Fruit fly (Drosophila melanogaster) whole organism, embryonic: ENCODE measurements around the gene CG43339.
A peak's percentile ranks its signal among the peaks of the same experiment; 100 is the strongest.

ENCODE experiments used
- Ada2b ChIP-seq: fragments of 200-800 bp; sonication (Bioruptor generic); IDR thresholded peaks from 2 replicates; pipeline ENCODE4 v1.3.6; 2022; ENCODE audit warnings: missing biosample characterization, missing genetic modification characterization
- CG10321 ChIP-seq: fragments of 200-800 bp; sonication (Bioruptor generic); IDR thresholded peaks from 2 replicates; pipeline ENCODE4 v1.3.6; 2022; ENCODE audit warnings: missing biosample characterization, missing genetic modification characterization
- CG10959 ChIP-seq: fragments of 200-800 bp; sonication (Bioruptor generic); IDR thresholded peaks from 2 replicates; pipeline ENCODE4 v1.3.6; 2022; ENCODE audit warnings: missing biosample characterization, missing genetic modification characterization
- CG12071 ChIP-seq: fragments of 200-800 bp; sonication (Bioruptor generic); optimal IDR thresholded peaks from 3 replicates; lab custom pipeline; 2018; ENCODE audit warnings: missing biosample characterization, mild to moderate bottlenecking, missing genetic modification characterization
- CG12236 ChIP-seq: fragments of 200-800 bp; sonication (Bioruptor generic); optimal IDR thresholded peaks from 2 replicates; lab custom pipeline; 2016; ENCODE audit warnings: missing biosample characterization, missing genetic modification characterization
- CG13424 ChIP-seq: fragments of 200-800 bp; sonication (Bioruptor generic); optimal IDR thresholded peaks from 2 replicates; lab custom pipeline; 2019; ENCODE audit warnings: missing biosample characterization, mild to moderate bottlenecking, missing genetic modification characterization, moderate library complexity
- CG13624 ChIP-seq: fragments of 200-800 bp; sonication (Bioruptor generic); optimal IDR thresholded peaks from 2 replicates; lab custom pipeline; 2016; ENCODE audit warnings: missing biosample characterization, missing genetic modification characterization
- CG15269 ChIP-seq: fragments of 200-800 bp; sonication (Bioruptor generic); optimal IDR thresholded peaks from 2 replicates; lab custom pipeline; 2018; ENCODE audit warnings: missing biosample characterization, mild to moderate bottlenecking, missing genetic modification characterization, moderate library complexity
- CG17568 ChIP-seq: fragments of 200-800 bp; sonication (Bioruptor generic); optimal IDR thresholded peaks from 2 replicates; lab custom pipeline; 2018; ENCODE audit warnings: missing biosample characterization, mild to moderate bottlenecking, missing genetic modification characterization, moderate library complexity
- CG18262 ChIP-seq: fragments of 200-800 bp; optimal IDR thresholded peaks from 3 replicates; lab custom pipeline; 2019; ENCODE audit warnings: missing biosample characterization, mild to moderate bottlenecking, missing genetic modification characterization, moderate library complexity
- CG2202 ChIP-seq: fragments of 200-800 bp; sonication (Bioruptor generic); optimal IDR thresholded peaks from 2 replicates; lab custom pipeline; 2018; ENCODE audit warnings: missing biosample characterization, mild to moderate bottlenecking, missing genetic modification characterization
- CG3163 ChIP-seq: fragments of 200-800 bp; sonication (Bioruptor generic); optimal IDR thresholded peaks from 3 replicates; lab custom pipeline; 2016; ENCODE audit warnings: missing biosample characterization, missing genetic modification characterization
- CG34224 ChIP-seq: fragments of 200-800 bp; sonication (Bioruptor generic); IDR thresholded peaks from 3 replicates; pipeline ENCODE4 v1.3.6; 2022; ENCODE audit warnings: missing biosample characterization, missing genetic modification characterization; ENCODE audit not compliant: partially characterized antibody
- CG34376 ChIP-seq: fragments of 200-800 bp; sonication (Bioruptor generic); optimal IDR thresholded peaks from 2 replicates; lab custom pipeline; 2018; ENCODE audit warnings: missing biosample characterization, mild to moderate bottlenecking, missing genetic modification characterization
- CG4404 ChIP-seq: fragments of 200-800 bp; sonication (Bioruptor generic); IDR thresholded peaks from 2 replicates; pipeline ENCODE4 v1.3.6; 2022; ENCODE audit warnings: missing biosample characterization, missing genetic modification characterization
- CG4424 ChIP-seq: fragments of 200-800 bp; sonication (Bioruptor generic); optimal IDR thresholded peaks from 3 replicates; lab custom pipeline; 2016; ENCODE audit warnings: missing biosample characterization, missing genetic modification characterization
- CG6175 ChIP-seq: fragments of 200-800 bp; sonication (Bioruptor generic); IDR thresholded peaks from 3 replicates; pipeline ENCODE4 v1.3.6; 2022; ENCODE audit warnings: missing biosample characterization, missing genetic modification characterization
- CG8765 ChIP-seq: fragments of 200-800 bp; sonication (Bioruptor generic); IDR thresholded peaks from 2 replicates; pipeline ENCODE4 v1.3.6; 2022; ENCODE audit warnings: missing biosample characterization, missing genetic modification characterization
- CG9797 ChIP-seq: fragments of 200-800 bp; sonication (Bioruptor generic); optimal IDR thresholded peaks from 3 replicates; lab custom pipeline; 2018; ENCODE audit warnings: missing biosample characterization, mild to moderate bottlenecking, missing genetic modification characterization
- CG9932 ChIP-seq: fragments of 200-800 bp; sonication (Bioruptor generic); IDR thresholded peaks from 2 replicates; pipeline ENCODE4 v1.3.6; 2022; ENCODE audit warnings: missing biosample characterization, missing genetic modification characterization
- D19B ChIP-seq: fragments of 200-800 bp; sonication (Bioruptor generic); optimal IDR thresholded peaks from 2 replicates; lab custom pipeline; 2017; ENCODE audit warnings: missing biosample characterization, mild to moderate bottlenecking, missing genetic modification characterization
- Dek ChIP-seq: fragments of 200-800 bp; sonication (Bioruptor generic); optimal IDR thresholded peaks from 3 replicates; lab custom pipeline; 2019; ENCODE audit warnings: missing biosample characterization, mild to moderate bottlenecking, missing genetic modification characterization, moderate library complexity
- Dip2 ChIP-seq: fragments of 200-800 bp; sonication (Bioruptor generic); IDR thresholded peaks from 2 replicates; pipeline ENCODE4 v1.3.6; 2022; ENCODE audit warnings: missing biosample characterization, missing genetic modification characterization
- Gsc ChIP-seq: fragments of 200-800 bp; sonication (Bioruptor generic); IDR thresholded peaks from 2 replicates; pipeline ENCODE4 v1.3.6; 2022; ENCODE audit warnings: missing biosample characterization, missing genetic modification characterization
- HHEX ChIP-seq: fragments of 200-800 bp; sonication (Bioruptor generic); optimal IDR thresholded peaks from 3 replicates; lab custom pipeline; 2017; ENCODE audit warnings: missing biosample characterization, mild to moderate bottlenecking, missing genetic modification characterization, missing genetic modification reagents
- Jarid2 ChIP-seq: fragments of 200-800 bp; sonication (Bioruptor generic); optimal IDR thresholded peaks from 3 replicates; lab custom pipeline; 2017; ENCODE audit warnings: mild to moderate bottlenecking, missing biosample characterization, missing genetic modification reagents, missing genetic modification characterization
- NC2β ChIP-seq: fragments of 200-800 bp; sonication (Bioruptor generic); optimal IDR thresholded peaks from 2 replicates; lab custom pipeline; 2016; ENCODE audit warnings: missing biosample characterization, missing genetic modification characterization
- Nf-YC ChIP-seq: fragments of 200-800 bp; optimal IDR thresholded peaks from 3 replicates; lab custom pipeline; 2019; ENCODE audit warnings: missing biosample characterization, mild to moderate bottlenecking, missing genetic modification characterization, moderate library complexity
- NfI ChIP-seq: fragments of 200-800 bp; sonication (Bioruptor generic); optimal IDR thresholded peaks from 3 replicates; lab custom pipeline; 2018; ENCODE audit warnings: missing biosample characterization, mild to moderate bottlenecking, missing genetic modification characterization, moderate library complexity
- Oaz ChIP-seq: fragments of 200-800 bp; sonication (Bioruptor generic); IDR thresholded peaks from 2 replicates; pipeline ENCODE4 v1.3.6; 2022; ENCODE audit warnings: missing biosample characterization, missing genetic modification characterization
- PHDP ChIP-seq: fragments of 200-800 bp; sonication (Bioruptor generic); optimal IDR thresholded peaks from 3 replicates; lab custom pipeline; 2018; ENCODE audit warnings: missing biosample characterization, mild to moderate bottlenecking, missing genetic modification characterization, moderate library complexity
- Scr ChIP-seq: fragments of 200-800 bp; sonication (Bioruptor generic); IDR thresholded peaks from 2 replicates; pipeline ENCODE4 v1.3.6; 2022; ENCODE audit warnings: missing biosample characterization, missing genetic modification characterization; ENCODE audit not compliant: partially characterized antibody
- aop ChIP-seq: fragments of 200-800 bp; sonication (Bioruptor generic); IDR thresholded peaks from 2 replicates; pipeline ENCODE4 v1.3.6; 2022; ENCODE audit warnings: missing biosample characterization, missing genetic modification characterization
- chn ChIP-seq: fragments of 200-800 bp; sonication (Bioruptor generic); optimal IDR thresholded peaks from 2 replicates; lab custom pipeline; 2016; ENCODE audit warnings: missing biosample characterization, missing genetic modification characterization
- crc ChIP-seq: fragments of 200-800 bp; sonication (Bioruptor generic); optimal IDR thresholded peaks from 2 replicates; lab custom pipeline; 2016; ENCODE audit warnings: missing biosample characterization, missing genetic modification characterization
- dm ChIP-seq: fragments of 200-800 bp; sonication (Bioruptor generic); optimal IDR thresholded peaks from 3 replicates; lab custom pipeline; 2016; ENCODE audit warnings: missing biosample characterization, missing genetic modification characterization
- dmrt11E ChIP-seq: fragments of 200-800 bp; sonication (Bioruptor generic); optimal IDR thresholded peaks from 3 replicates; lab custom pipeline; 2018; ENCODE audit warnings: missing biosample characterization, mild to moderate bottlenecking, missing genetic modification characterization, moderate library complexity
- exex ChIP-seq: fragments of 200-800 bp; sonication (Bioruptor generic); optimal IDR thresholded peaks from 4 replicates; lab custom pipeline; 2018; ENCODE audit warnings: missing biosample characterization, mild to moderate bottlenecking, missing genetic modification characterization, moderate library complexity
- ftz-f1 ChIP-seq: fragments of 200-800 bp; sonication (Bioruptor generic); optimal IDR thresholded peaks from 2 replicates; lab custom pipeline; 2016; ENCODE audit warnings: missing biosample characterization, missing genetic modification characterization
- gfzf ChIP-seq: fragments of 200-800 bp; sonication (Bioruptor generic); optimal IDR thresholded peaks from 2 replicates; lab custom pipeline; 2016; ENCODE audit warnings: missing biosample characterization, mild to moderate bottlenecking, missing genetic modification characterization, moderate library complexity
- jumu ChIP-seq: fragments of 200-800 bp; sonication (Bioruptor generic); optimal IDR thresholded peaks from 3 replicates; lab custom pipeline; 2016; ENCODE audit warnings: missing biosample characterization, missing genetic modification characterization
- psq ChIP-seq: fragments of 200-800 bp; sonication (Bioruptor generic); optimal IDR thresholded peaks from 2 replicates; lab custom pipeline; 2017; ENCODE audit warnings: missing biosample characterization, missing genetic modification characterization
- shn ChIP-seq: fragments of 200-800 bp; sonication (Bioruptor generic); optimal IDR thresholded peaks from 3 replicates; lab custom pipeline; 2016; ENCODE audit warnings: missing biosample characterization, missing genetic modification characterization
- sr ChIP-seq: fragments of 200-800 bp; sonication (Bioruptor generic); IDR thresholded peaks from 3 replicates; pipeline ENCODE4 v1.3.6; 2022; ENCODE audit warnings: missing biosample characterization, missing genetic modification characterization
- stc ChIP-seq: fragments of 200-800 bp; sonication (Bioruptor generic); IDR thresholded peaks from 2 replicates; pipeline ENCODE4 v1.3.6; 2022; ENCODE audit warnings: missing biosample characterization, missing genetic modification characterization
- toy ChIP-seq: fragments of 200-800 bp; sonication (Bioruptor generic); IDR thresholded peaks from 2 replicates; pipeline ENCODE4 v1.3.6; 2022; ENCODE audit warnings: missing biosample characterization, missing genetic modification characterization
- zen ChIP-seq: fragments of 200-800 bp; sonication (Bioruptor generic); optimal IDR thresholded peaks from 3 replicates; lab custom pipeline; 2018; ENCODE audit warnings: missing biosample characterization, mild to moderate bottlenecking, missing genetic modification characterization, moderate library complexity
- zen2 ChIP-seq: fragments of 200-800 bp; sonication (Bioruptor generic); IDR thresholded peaks from 3 replicates; pipeline ENCODE4 v1.3.6; 2022; ENCODE audit warnings: missing biosample characterization, missing genetic modification characterization; ENCODE audit not compliant: partially characterized antibody
- zf30C ChIP-seq: fragments of 200-800 bp; sonication (Bioruptor generic); optimal IDR thresholded peaks from 3 replicates; lab custom pipeline; 2018; ENCODE audit warnings: missing biosample characterization, mild to moderate bottlenecking, missing genetic modification characterization

The CG43339 gene

dm6 chr2L:18702721-18703488, 29.8 kb upstream of the CG43339 start, which contains the start of the genes CG10376 and CG10343 (continued):
- peak; percentile 53 for TF ChIP-seq CG34376
- TF ChIP-seq shn = peak; percentile 44
- no peak for TF ChIP-seq aop (GFP tag; lab: Robert Waterston, UW)
- TF ChIP-seq ftz-f1 (GFP tag; lab: Kevin White, UChicago) = no peak
- TF ChIP-seq PHDP (tag; lab: Kevin White, UChicago) = peak; percentile 89
- TF ChIP-seq Dek = peak; percentile 92
- peak; percentile 77 for TF ChIP-seq HHEX (GFP tag; lab: Kevin White, UChicago)
- TF ChIP-seq CG13624 (GFP tag; lab: Kevin White, UChicago) = peak; percentile 38
- peak; percentile 75 for TF ChIP-seq Ada2b (GFP tag; lab: Robert Waterston, UW)
- TF ChIP-seq CG13424 (tag; lab: Kevin White, UChicago) = peak; percentile 95
- TF ChIP-seq sr (GFP tag; lab: Robert Waterston, UW) = no peak
- peak; percentile 29 for TF ChIP-seq Jarid2 (GFP tag; lab: Kevin White, UChicago)
- TF ChIP-seq stc (GFP tag; lab: Robert Waterston, UW) = peak; percentile 44; the same call in 1 of the 2 replicates
- peak; percentile 85 for TF ChIP-seq CG8765
- peak; percentile 86 for TF ChIP-seq NfI (GFP tag; lab: Kevin White, UChicago)
- peak; percentile 94 for TF ChIP-seq dmrt11E
- no peak; the same call in 1 of the 2 replicates for TF ChIP-seq toy (GFP tag; lab: Robert Waterston, UW)
- no peak for TF ChIP-seq CG10321 (GFP tag; lab: Robert Waterston, UW)
- TF ChIP-seq zen (tag; lab: Kevin White, UChicago) = peak; percentile 90
- TF ChIP-seq crc (GFP tag; lab: Kevin White, UChicago) = no peak
- TF ChIP-seq CG12236 (GFP tag; lab: Kevin White, UChicago) = no peak
- peak; percentile 70 for TF ChIP-seq chn (GFP tag; lab: Kevin White, UChicago)
- peak; percentile 90 for TF ChIP-seq CG4404 (GFP tag; lab: Robert Waterston, UW)

dm6 chr2L:18698559-18699130, 25.6 kb upstream of the CG43339 start, which contains the start of gene CG10341:
Gene CG10341 (plus strand): TSS chr2L:18698714.
- TF ChIP-seq CG9797 (GFP tag; lab: Kevin White, UChicago) = no peak
- no peak for TF ChIP-seq zf30C (GFP tag; lab: Kevin White, UChicago)
- no peak for TF ChIP-seq NC2β (GFP tag; lab: Kevin White, UChicago)
- TF ChIP-seq CG18262 = no peak
- TF ChIP-seq dm (GFP tag; lab: Kevin White, UChicago) = peak; percentile 95
- TF ChIP-seq CG10959 (GFP tag; lab: Robert Waterston, UW) = no peak
- no peak for TF ChIP-seq CG9932
- TF ChIP-seq CG34224 (GFP tag; lab: Robert Waterston, UW) = no peak
- TF ChIP-seq Oaz = no peak
- peak; percentile 3 for TF ChIP-seq gfzf (GFP tag; lab: Kevin White, UChicago)
- no peak for TF ChIP-seq CG12071
- no peak for TF ChIP-seq exex (tag; lab: Kevin White, UChicago)
- no peak for TF ChIP-seq psq (GFP tag; lab: Kevin White, UChicago)
- TF ChIP-seq CG17568 (GFP tag; lab: Kevin White, UChicago) = no peak
- no peak for TF ChIP-seq CG3163
- no peak for TF ChIP-seq CG4424 (GFP tag; lab: Kevin White, UChicago)
- TF ChIP-seq CG6175 (GFP tag; lab: Robert Waterston, UW) = no peak
- TF ChIP-seq Nf-YC (tag; lab: Kevin White, UChicago) = no peak
- no peak for TF ChIP-seq CG12236 (GFP tag; lab: Kevin White, UChicago)
- TF ChIP-seq jumu = no peak
- no peak for TF ChIP-seq CG2202 (tag; lab: Kevin White, UChicago)
- no peak for TF ChIP-seq CG15269
- TF ChIP-seq zen2 (GFP tag; lab: Robert Waterston, UW) = no peak
- TF ChIP-seq Dip2 (GFP tag; lab: Robert Waterston, UW) = no peak
- TF ChIP-seq Scr (GFP tag; lab: Robert Waterston, UW) = no peak; the same call in 1 of the 2 replicates
- no peak for TF ChIP-seq D19B (GFP tag; lab: Kevin White, UChicago)
- TF ChIP-seq Gsc (GFP tag; lab: Robert Waterston, UW) = no peak
